Fruit fly (Drosophila melanogaster) whole organism, embryonic: Measurements from ENCODE around the gene PIG-C.

Source experiments
- Ada2b ChIP-seq: fragments of 200-800 bp; sonication (Bioruptor generic); IDR thresholded peaks from 2 replicates; pipeline ENCODE4 v1.3.6; 2022; ENCODE audit warnings: missing biosample characterization, missing genetic modification characterization
- CG10274 ChIP-seq: fragments of 200-800 bp; sonication (Bioruptor generic); optimal IDR thresholded peaks from 3 replicates; lab custom pipeline; 2017; ENCODE audit warnings: missing biosample characterization, mild to moderate bottlenecking, missing genetic modification characterization
- CG11247 ChIP-seq: fragments of 200-800 bp; sonication (Bioruptor generic); IDR thresholded peaks from 2 replicates; pipeline ENCODE4 v1.3.6; 2022; ENCODE audit warnings: missing biosample characterization, missing genetic modification characterization
- CG11696 ChIP-seq: fragments of 200-800 bp; sonication (Bioruptor generic); IDR thresholded peaks from 2 replicates; pipeline ENCODE4 v1.3.6; 2022; ENCODE audit warnings: missing biosample characterization, missing genetic modification characterization
- CG12104 ChIP-seq: fragments of 200-800 bp; sonication (Bioruptor generic); optimal IDR thresholded peaks from 3 replicates; lab custom pipeline; 2016; ENCODE audit warnings: missing biosample characterization, missing genetic modification characterization
- CG12744 ChIP-seq: fragments of 200-800 bp; sonication (Bioruptor generic); optimal IDR thresholded peaks from 2 replicates; lab custom pipeline; 2016; ENCODE audit warnings: missing biosample characterization, missing genetic modification characterization
- CG12769 ChIP-seq: fragments of 200-800 bp; sonication (Bioruptor generic); optimal IDR thresholded peaks from 2 replicates; lab custom pipeline; 2019; ENCODE audit warnings: missing biosample characterization, mild to moderate bottlenecking, missing genetic modification characterization, moderate library complexity
- CG12942 ChIP-seq: fragments of 200-800 bp; sonication (Bioruptor generic); optimal IDR thresholded peaks from 3 replicates; lab custom pipeline; 2016; ENCODE audit warnings: missing biosample characterization, missing genetic modification characterization
- CG13424 ChIP-seq: fragments of 200-800 bp; sonication (Bioruptor generic); optimal IDR thresholded peaks from 2 replicates; lab custom pipeline; 2019; ENCODE audit warnings: missing biosample characterization, mild to moderate bottlenecking, missing genetic modification characterization, moderate library complexity
- CG14667 ChIP-seq: fragments of 200-800 bp; sonication (Bioruptor generic); IDR thresholded peaks from 2 replicates; pipeline ENCODE4 v1.3.6; 2022; ENCODE audit warnings: missing biosample characterization, missing genetic modification characterization
- CG15269 ChIP-seq: fragments of 200-800 bp; sonication (Bioruptor generic); optimal IDR thresholded peaks from 2 replicates; lab custom pipeline; 2018; ENCODE audit warnings: missing biosample characterization, mild to moderate bottlenecking, missing genetic modification characterization, moderate library complexity
- CG15514 ChIP-seq: fragments of 200-800 bp; sonication (Bioruptor generic); optimal IDR thresholded peaks from 3 replicates; lab custom pipeline; 2017; ENCODE audit warnings: missing biosample characterization, missing genetic modification characterization, mild to moderate bottlenecking, moderate library complexity, missing genetic modification reagents
- CG1792 ChIP-seq: fragments of 200-800 bp; sonication (Bioruptor generic); optimal IDR thresholded peaks from 2 replicates; lab custom pipeline; 2016; ENCODE audit warnings: missing biosample characterization, missing genetic modification characterization
- CG18599 ChIP-seq: fragments of 200-800 bp; sonication (Bioruptor generic); optimal IDR thresholded peaks from 3 replicates; lab custom pipeline; 2017; ENCODE audit warnings: missing biosample characterization, missing genetic modification characterization, mild to moderate bottlenecking, moderate library complexity, missing genetic modification reagents
- CG2120 ChIP-seq: fragments of 200-800 bp; sonication (Bioruptor generic); optimal IDR thresholded peaks from 3 replicates; lab custom pipeline; 2016; ENCODE audit warnings: missing biosample characterization, missing genetic modification characterization
- CG30020 ChIP-seq: fragments of 200-800 bp; optimal IDR thresholded peaks from 2 replicates; lab custom pipeline; 2019; ENCODE audit warnings: missing biosample characterization, mild to moderate bottlenecking, missing genetic modification characterization, moderate library complexity
- CG3163 ChIP-seq: fragments of 200-800 bp; sonication (Bioruptor generic); optimal IDR thresholded peaks from 3 replicates; lab custom pipeline; 2016; ENCODE audit warnings: missing biosample characterization, missing genetic modification characterization
- CG32532 ChIP-seq: fragments of 200-800 bp; sonication (Bioruptor generic); IDR thresholded peaks from 2 replicates; pipeline ENCODE4 v1.3.6; 2022; ENCODE audit warnings: missing biosample characterization, missing genetic modification characterization
- CG32767 ChIP-seq: fragments of 200-800 bp; sonication (Bioruptor generic); IDR thresholded peaks from 2 replicates; pipeline ENCODE4 v1.3.6; 2022; ENCODE audit warnings: missing biosample characterization, missing genetic modification characterization
- CG4854 ChIP-seq: fragments of 200-800 bp; sonication (Bioruptor generic); optimal IDR thresholded peaks from 2 replicates; lab custom pipeline; 2016; ENCODE audit warnings: missing biosample characterization, missing genetic modification characterization, inconsistent platforms
- CG5180 ChIP-seq: fragments of 200-800 bp; sonication (Bioruptor generic); optimal IDR thresholded peaks from 3 replicates; lab custom pipeline; 2017; ENCODE audit warnings: missing biosample characterization, missing genetic modification characterization, mild to moderate bottlenecking, moderate library complexity, missing genetic modification reagents
- CG6272 ChIP-seq: fragments of 200-800 bp; sonication (Bioruptor generic); IDR thresholded peaks from 2 replicates; pipeline ENCODE4 v1.3.6; 2022; ENCODE audit warnings: missing biosample characterization, missing genetic modification characterization
- CG7271 ChIP-seq: fragments of 200-800 bp; sonication (Bioruptor generic); optimal IDR thresholded peaks from 2 replicates; lab custom pipeline; 2018; ENCODE audit warnings: missing biosample characterization, mild to moderate bottlenecking, missing genetic modification characterization, moderate library complexity
- CG7556 ChIP-seq: fragments of 200-800 bp; sonication (Bioruptor generic); optimal IDR thresholded peaks from 2 replicates; lab custom pipeline; 2017; ENCODE audit warnings: missing biosample characterization, mild to moderate bottlenecking, missing genetic modification characterization
- CG7987 ChIP-seq: fragments of 200-800 bp; sonication (Bioruptor generic); optimal IDR thresholded peaks from 2 replicates; lab custom pipeline; 2018; ENCODE audit warnings: missing biosample characterization, mild to moderate bottlenecking, missing genetic modification characterization, moderate library complexity
- CG9437 ChIP-seq: fragments of 200-800 bp; sonication (Bioruptor generic); optimal IDR thresholded peaks from 2 replicates; lab custom pipeline; 2018; ENCODE audit warnings: missing biosample characterization, mild to moderate bottlenecking, missing genetic modification characterization
- Camta ChIP-seq: fragments of 200-800 bp; sonication (Bioruptor generic); optimal IDR thresholded peaks from 2 replicates; lab custom pipeline; 2016; ENCODE audit warnings: missing biosample characterization, missing genetic modification characterization
- Chrac-16 ChIP-seq: fragments of 200-800 bp; sonication (Bioruptor generic); optimal IDR thresholded peaks from 3 replicates; lab custom pipeline; 2016; ENCODE audit warnings: missing biosample characterization, missing genetic modification characterization
- D19B ChIP-seq: fragments of 200-800 bp; sonication (Bioruptor generic); optimal IDR thresholded peaks from 2 replicates; lab custom pipeline; 2017; ENCODE audit warnings: missing biosample characterization, mild to moderate bottlenecking, missing genetic modification characterization
- Dbx ChIP-seq: fragments of 200-800 bp; sonication (Bioruptor generic); IDR thresholded peaks from 3 replicates; pipeline ENCODE4 v1.3.6; 2022; ENCODE audit warnings: missing biosample characterization, missing genetic modification characterization
- Dek ChIP-seq: fragments of 200-800 bp; sonication (Bioruptor generic); optimal IDR thresholded peaks from 3 replicates; lab custom pipeline; 2019; ENCODE audit warnings: missing biosample characterization, mild to moderate bottlenecking, missing genetic modification characterization, moderate library complexity
- H15 ChIP-seq: fragments of 200-800 bp; sonication (Bioruptor generic); IDR thresholded peaks from 3 replicates; pipeline ENCODE4 v1.3.6; 2022; ENCODE audit warnings: missing biosample characterization, missing genetic modification characterization
- HLH3B ChIP-seq: fragments of 200-800 bp; sonication (Bioruptor generic); IDR thresholded peaks from 2 replicates; pipeline ENCODE4 v1.3.6; 2022; ENCODE audit warnings: missing biosample characterization, missing genetic modification characterization
- Hr51 ChIP-seq, 2 experiments: fragments of 200-800 bp; sonication (Bioruptor generic); optimal IDR thresholded peaks; 2 replicates in 1 of 2; 3 replicates in 1 of 2; lab custom pipeline; 2016 to 2018; ENCODE audit warnings: missing biosample characterization in 2 of 2, missing genetic modification characterization in 2 of 2, mild to moderate bottlenecking in 1 of 2, moderate library complexity in 1 of 2
- Opbp ChIP-seq: fragments of 200-800 bp; sonication (Bioruptor generic); IDR thresholded peaks from 3 replicates; pipeline ENCODE4 v1.3.6; 2022; ENCODE audit warnings: missing biosample characterization, missing genetic modification characterization; ENCODE audit not compliant: partially characterized antibody
- Ravus ChIP-seq: fragments of 200-800 bp; sonication (Bioruptor generic); IDR thresholded peaks from 2 replicates; pipeline ENCODE4 v1.3.6; 2022; ENCODE audit warnings: missing biosample characterization, missing genetic modification characterization
- Stat92E ChIP-seq, 3 experiments: fragments of >200 bp in 2 of 3; fragments of 200-800 bp in 1 of 3; sonication (Bioruptor generic) in 1 of 3; optimal IDR thresholded peaks; 2 replicates each; lab custom pipeline; 2017 to 2019; ENCODE audit warnings: missing biosample characterization in 3 of 3, missing genetic modification characterization in 3 of 3, mild to moderate bottlenecking in 1 of 3, moderate library complexity in 1 of 3
- YL-1 ChIP-seq: fragments of 200-800 bp; sonication (Bioruptor generic); optimal IDR thresholded peaks from 3 replicates; lab custom pipeline; 2017; ENCODE audit warnings: missing biosample characterization, mild to moderate bottlenecking, missing genetic modification characterization
- btn ChIP-seq: fragments of 200-800 bp; sonication (Bioruptor generic); optimal IDR thresholded peaks from 2 replicates; lab custom pipeline; 2016; ENCODE audit warnings: missing biosample characterization, missing genetic modification characterization
- cas ChIP-seq: fragments of 200-800 bp; sonication (Bioruptor generic); IDR thresholded peaks from 2 replicates; pipeline ENCODE4 v1.3.6; 2022; ENCODE audit warnings: missing biosample characterization, missing genetic modification characterization
- caup ChIP-seq: fragments of 200-800 bp; sonication (Bioruptor generic); optimal IDR thresholded peaks from 3 replicates; lab custom pipeline; 2017; ENCODE audit warnings: missing biosample characterization, mild to moderate bottlenecking, missing genetic modification characterization, moderate library complexity; ENCODE audit not compliant: severe bottlenecking
- chinmo ChIP-seq: fragments of 200-800 bp; sonication (Bioruptor generic); IDR thresholded peaks from 4 replicates; pipeline ENCODE4 v1.3.6; 2022; ENCODE audit warnings: missing biosample characterization, missing genetic modification characterization; ENCODE audit not compliant: partially characterized antibody
- ems ChIP-seq: fragments of 200-800 bp; sonication (Bioruptor generic); optimal IDR thresholded peaks from 3 replicates; lab custom pipeline; 2016; ENCODE audit warnings: missing biosample characterization, missing genetic modification characterization
- fu2 ChIP-seq: fragments of 200-800 bp; sonication (Bioruptor generic); optimal IDR thresholded peaks from 2 replicates; lab custom pipeline; 2016; ENCODE audit warnings: missing biosample characterization, missing genetic modification characterization
- hth ChIP-seq: fragments of >200 bp; optimal IDR thresholded peaks from 2 replicates; lab custom pipeline; 2017; ENCODE audit warnings: inconsistent platforms
- pb ChIP-seq: fragments of 200-800 bp; sonication (Bioruptor generic); optimal IDR thresholded peaks from 3 replicates; lab custom pipeline; 2016; ENCODE audit warnings: missing biosample characterization, missing genetic modification characterization
- seq ChIP-seq: fragments of 200-800 bp; sonication (Bioruptor generic); IDR thresholded peaks from 2 replicates; pipeline ENCODE4 v1.3.6; 2022; ENCODE audit warnings: missing biosample characterization, missing genetic modification characterization
- tap ChIP-seq: fragments of 200-800 bp; optimal IDR thresholded peaks from 3 replicates; lab custom pipeline; 2019; ENCODE audit warnings: missing biosample characterization, mild to moderate bottlenecking, missing genetic modification characterization, moderate library complexity
- twi ChIP-seq: fragments of 200-800 bp; optimal IDR thresholded peaks from 2 replicates; lab custom pipeline; 2019; ENCODE audit warnings: missing biosample characterization, mild to moderate bottlenecking, missing genetic modification characterization, moderate library complexity
- usp ChIP-seq: fragments of >200 bp; optimal IDR thresholded peaks from 2 replicates; lab custom pipeline; 2017; ENCODE audit warnings: missing biosample characterization, missing genetic modification characterization
- zfh1 ChIP-seq: fragments of 200-800 bp; sonication (Bioruptor generic); IDR thresholded peaks from 3 replicates; pipeline ENCODE4 v1.3.6; 2022; ENCODE audit warnings: missing biosample characterization, missing genetic modification characterization

PIG-C gene

DNA sequence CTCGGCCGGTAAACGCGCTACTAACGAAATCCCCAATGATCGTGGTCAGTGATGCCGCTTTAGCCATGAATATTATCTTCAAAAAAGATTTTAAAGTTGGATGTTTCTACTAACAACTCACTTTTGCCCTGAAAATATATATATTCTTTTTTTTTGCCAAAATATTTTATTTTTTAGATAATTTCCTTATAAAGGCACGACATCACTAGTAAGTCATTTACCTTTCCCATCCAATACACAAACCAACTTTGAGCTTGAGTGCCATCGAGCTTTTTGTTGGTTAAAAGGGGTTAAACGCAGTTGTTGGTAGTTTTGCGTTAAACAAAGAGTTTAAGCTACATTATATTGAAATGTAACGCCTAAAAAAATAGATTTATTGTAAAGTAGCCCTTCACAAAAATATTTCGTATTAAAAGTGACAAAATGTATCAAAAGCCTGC is 15.9 kb downstream of the PIG-C start, which contains the start of gene CG14968 (continued):
- TF ChIP-seq CG15514 (GFP tag; lab: Kevin White, UChicago) (peak; percentile 93), Dek (tag; lab: Kevin White, UChicago) (peak; percentile 93), CG12769 (tag; lab: Kevin White, UChicago) (no peak), CG5180 (GFP tag; lab: Kevin White, UChicago) (peak; percentile 80), H15 (peak; percentile 93), Ada2b (GFP tag; lab: Robert Waterston, UW) (peak; percentile 95), CG4854 (GFP tag; lab: Kevin White, UChicago) (peak; percentile 90), caup (GFP tag; lab: Kevin White, UChicago) (peak; percentile 96), HLH3B (GFP tag; lab: Robert Waterston, UW) (peak; percentile 96), Chrac-16 (GFP tag; lab: Kevin White, UChicago) (peak; percentile 91), Camta (peak; percentile 85), Hr51 (GFP tag; optimal IDR thresholded peaks at IDR 0.05; lab: Kevin White, UChicago) (peak; percentile 61 to 97), Stat92E (GFP tag; optimal IDR thresholded peaks at IDR 0.05; lab: Kevin White, UChicago) (no peak), chinmo (GFP tag; lab: Robert Waterston, UW) (no peak), CG9437 (GFP tag; lab: Kevin White, UChicago) (peak; percentile 83), fu2 (GFP tag; lab: Kevin White, UChicago) (peak; percentile 57), CG7556 (GFP tag; lab: Kevin White, UChicago) (peak; percentile 86), CG12744 (GFP tag; lab: Kevin White, UChicago) (peak; percentile 62), Ravus (GFP tag; lab: Robert Waterston, UW) (peak; percentile 86), CG30020 (peak; percentile 49), Dbx (peak; percentile 97), twi (tag; lab: Kevin White, UChicago) (peak; percentile 78), tap (tag; lab: Kevin White, UChicago) (peak; percentile 91), CG2120 (GFP tag; lab: Kevin White, UChicago) (peak; percentile 96), CG18599 (GFP tag; lab: Kevin White, UChicago) (peak; percentile 97), CG32532 (GFP tag; lab: Robert Waterston, UW) (peak; percentile 98), CG7271 (tag; lab: Kevin White, UChicago) (peak; percentile 75), hth (lab: Kevin White, UChicago) (no peak), CG3163 (GFP tag; lab: Kevin White, UChicago) (no peak), Opbp (GFP tag; lab: Robert Waterston, UW) (no peak), CG32767 (GFP tag; lab: Robert Waterston, UW) (peak; percentile 96), ems (GFP tag; lab: Kevin White, UChicago) (peak; percentile 91), zfh1 (GFP tag; lab: Robert Waterston, UW) (peak; percentile 98), usp (no peak), CG12104 (GFP tag; lab: Kevin White, UChicago) (peak; percentile 95), CG15269 (tag; lab: Kevin White, UChicago) (peak; percentile 97), CG6272 (GFP tag; lab: Robert Waterston, UW) (peak; percentile 91), YL-1 (GFP tag; lab: Kevin White, UChicago) (peak; percentile 41), CG1792 (GFP tag; lab: Kevin White, UChicago) (peak; percentile 76), CG12942 (GFP tag; lab: Kevin White, UChicago) (peak; percentile 92), seq (peak; percentile 96), CG13424 (peak; percentile 96), D19B (GFP tag; lab: Kevin White, UChicago) (peak; percentile 88), btn (peak; percentile 38), pb (GFP tag; lab: Kevin White, UChicago) (peak; percentile 37), CG11696 (GFP tag; lab: Robert Waterston, UW) (peak; percentile 91), CG14667 (GFP tag; lab: Robert Waterston, UW) (peak; percentile 90), CG11247 (GFP tag; lab: Robert Waterston, UW) (peak; percentile 97), CG10274 (GFP tag; lab: Kevin White, UChicago) (peak; percentile 71), CG7987 (GFP tag; lab: Kevin White, UChicago) (peak; percentile 88), cas (peak; percentile 90)
